Fruit fly (Drosophila melanogaster) whole organism, embryonic: ENCODE data around the gene drongo.

Source experiments
- Aef1 ChIP-seq: fragments of 200-800 bp; sonication (Bioruptor generic); IDR thresholded peaks from 3 replicates; pipeline ENCODE4 v1.3.6; 2022; ENCODE audit warnings: missing biosample characterization, missing genetic modification characterization
- Antp ChIP-seq: fragments of 200-800 bp; sonication (Bioruptor generic); optimal IDR thresholded peaks from 3 replicates; lab custom pipeline; 2016; ENCODE audit warnings: missing biosample characterization, missing genetic modification characterization
- Atf-2 ChIP-seq: fragments of 200-800 bp; sonication (Bioruptor generic); optimal IDR thresholded peaks from 2 replicates; lab custom pipeline; 2016; ENCODE audit warnings: missing biosample characterization, missing genetic modification characterization
- Atf6 ChIP-seq: fragments of 200-800 bp; sonication (Bioruptor generic); IDR thresholded peaks from 2 replicates; pipeline ENCODE4 v1.3.6; 2022; ENCODE audit warnings: missing biosample characterization, missing genetic modification characterization
- CG11247 ChIP-seq: fragments of 200-800 bp; sonication (Bioruptor generic); IDR thresholded peaks from 2 replicates; pipeline ENCODE4 v1.3.6; 2022; ENCODE audit warnings: missing biosample characterization, missing genetic modification characterization
- CG11398 ChIP-seq: fragments of 200-800 bp; sonication (Bioruptor generic); optimal IDR thresholded peaks from 2 replicates; lab custom pipeline; 2016; ENCODE audit warnings: missing biosample characterization, missing genetic modification characterization
- CG12659 ChIP-seq: fragments of 200-800 bp; sonication (Bioruptor generic); optimal IDR thresholded peaks from 3 replicates; lab custom pipeline; 2017; ENCODE audit warnings: mild to moderate bottlenecking, missing biosample characterization, missing genetic modification reagents, missing genetic modification characterization
- CG17568 ChIP-seq: fragments of 200-800 bp; sonication (Bioruptor generic); optimal IDR thresholded peaks from 2 replicates; lab custom pipeline; 2018; ENCODE audit warnings: missing biosample characterization, mild to moderate bottlenecking, missing genetic modification characterization, moderate library complexity
- CG17829 ChIP-seq: fragments of 200-800 bp; optimal IDR thresholded peaks from 2 replicates; lab custom pipeline; 2019; ENCODE audit warnings: missing biosample characterization, mild to moderate bottlenecking, missing genetic modification characterization, moderate library complexity
- CG18619 ChIP-seq: fragments of 200-800 bp; sonication (Bioruptor generic); optimal IDR thresholded peaks from 3 replicates; lab custom pipeline; 2017; ENCODE audit warnings: missing biosample characterization, mild to moderate bottlenecking, missing genetic modification characterization
- CG18764 ChIP-seq: fragments of 200-800 bp; sonication (Bioruptor generic); optimal IDR thresholded peaks from 3 replicates; lab custom pipeline; 2016; ENCODE audit warnings: missing biosample characterization, missing genetic modification characterization
- CG31441 ChIP-seq: fragments of 200-800 bp; sonication (Bioruptor generic); IDR thresholded peaks from 2 replicates; pipeline ENCODE4 v1.3.6; 2022; ENCODE audit warnings: missing biosample characterization, missing genetic modification characterization
- CG32532 ChIP-seq: fragments of 200-800 bp; sonication (Bioruptor generic); IDR thresholded peaks from 2 replicates; pipeline ENCODE4 v1.3.6; 2022; ENCODE audit warnings: missing biosample characterization, missing genetic modification characterization
- CG3726 ChIP-seq: fragments of 200-800 bp; sonication (Bioruptor generic); IDR thresholded peaks from 3 replicates; pipeline ENCODE4, ENCODE4 v1.3.6; 2022; ENCODE audit warnings: missing biosample characterization, missing genetic modification characterization
- CG4854 ChIP-seq: fragments of 200-800 bp; sonication (Bioruptor generic); optimal IDR thresholded peaks from 2 replicates; lab custom pipeline; 2016; ENCODE audit warnings: missing biosample characterization, missing genetic modification characterization, inconsistent platforms
- CG7839 ChIP-seq: fragments of 200-800 bp; sonication (Bioruptor generic); optimal IDR thresholded peaks from 3 replicates; lab custom pipeline; 2018; ENCODE audit warnings: missing biosample characterization, mild to moderate bottlenecking, missing genetic modification characterization, moderate library complexity
- CG8924 ChIP-seq: fragments of 200-800 bp; optimal IDR thresholded peaks from 3 replicates; lab custom pipeline; 2019; ENCODE audit warnings: missing biosample characterization, mild to moderate bottlenecking, missing genetic modification characterization, moderate library complexity
- CG9817 ChIP-seq: fragments of 200-800 bp; sonication (Bioruptor generic); optimal IDR thresholded peaks from 2 replicates; lab custom pipeline; 2018; ENCODE audit warnings: missing biosample characterization, mild to moderate bottlenecking, missing genetic modification characterization, moderate library complexity
- CG9876 ChIP-seq: fragments of 200-800 bp; sonication (Bioruptor generic); optimal IDR thresholded peaks from 2 replicates; lab custom pipeline; 2016; ENCODE audit warnings: missing biosample characterization, missing genetic modification characterization
- Chrac-16 ChIP-seq: fragments of 200-800 bp; sonication (Bioruptor generic); optimal IDR thresholded peaks from 3 replicates; lab custom pipeline; 2016; ENCODE audit warnings: missing biosample characterization, missing genetic modification characterization
- CoRest ChIP-seq: fragments of 200-800 bp; sonication (Bioruptor generic); optimal IDR thresholded peaks from 3 replicates; lab custom pipeline; 2018; ENCODE audit warnings: missing biosample characterization, mild to moderate bottlenecking, missing genetic modification characterization, moderate library complexity
- D19B ChIP-seq: fragments of 200-800 bp; sonication (Bioruptor generic); optimal IDR thresholded peaks from 2 replicates; lab custom pipeline; 2017; ENCODE audit warnings: missing biosample characterization, mild to moderate bottlenecking, missing genetic modification characterization
- Dref ChIP-seq: fragments of 200-800 bp; sonication (Bioruptor generic); IDR thresholded peaks from 2 replicates; pipeline ENCODE4 v1.3.6; 2022; ENCODE audit warnings: missing biosample characterization, missing genetic modification characterization
- Ets97D ChIP-seq: fragments of 200-800 bp; sonication (Bioruptor generic); optimal IDR thresholded peaks from 3 replicates; lab custom pipeline; 2016; ENCODE audit warnings: missing biosample characterization, missing genetic modification characterization
- GATAe ChIP-seq: fragments of 200-800 bp; sonication (Bioruptor generic); conservative IDR thresholded peaks from 2 replicates; pipeline ENCODE4 v1.3.6; 2022; ENCODE audit warnings: missing biosample characterization, missing genetic modification characterization
- HLH4C ChIP-seq: fragments of 200-800 bp; sonication (Bioruptor generic); IDR thresholded peaks from 3 replicates; pipeline ENCODE4 v1.3.6; 2022; ENCODE audit warnings: missing biosample characterization, missing genetic modification characterization; ENCODE audit not compliant: partially characterized antibody
- HmgD ChIP-seq: fragments of 200-800 bp; sonication (Bioruptor generic); optimal IDR thresholded peaks from 3 replicates; lab custom pipeline; 2016; ENCODE audit warnings: missing biosample characterization, missing genetic modification characterization
- Jarid2 ChIP-seq: fragments of 200-800 bp; sonication (Bioruptor generic); optimal IDR thresholded peaks from 3 replicates; lab custom pipeline; 2017; ENCODE audit warnings: mild to moderate bottlenecking, missing biosample characterization, missing genetic modification reagents, missing genetic modification characterization
- Nf-YC ChIP-seq: fragments of 200-800 bp; optimal IDR thresholded peaks from 3 replicates; lab custom pipeline; 2019; ENCODE audit warnings: missing biosample characterization, mild to moderate bottlenecking, missing genetic modification characterization, moderate library complexity
- Sin3A ChIP-seq: fragments of >200 bp; optimal IDR thresholded peaks from 2 replicates; lab custom pipeline; 2018
- ap ChIP-seq: fragments of 200-800 bp; sonication (Bioruptor generic); IDR thresholded peaks from 2 replicates; pipeline ENCODE4 v1.3.6; 2022; ENCODE audit warnings: missing biosample characterization, missing genetic modification characterization
- bbx ChIP-seq: fragments of 200-800 bp; sonication (Bioruptor generic); IDR thresholded peaks from 2 replicates; pipeline ENCODE4 v1.3.6; 2022; ENCODE audit warnings: missing biosample characterization, missing genetic modification characterization; ENCODE audit not compliant: partially characterized antibody
- bsh ChIP-seq, 2 experiments: fragments of 200-800 bp; sonication (Bioruptor generic); optimal IDR thresholded peaks; 2 replicates each; lab custom pipeline; 2017 to 2018; ENCODE audit warnings: mild to moderate bottlenecking in 2 of 2, missing biosample characterization in 2 of 2, missing genetic modification characterization in 2 of 2, moderate library complexity in 1 of 2
- caup ChIP-seq: fragments of 200-800 bp; sonication (Bioruptor generic); optimal IDR thresholded peaks from 3 replicates; lab custom pipeline; 2017; ENCODE audit warnings: missing biosample characterization, mild to moderate bottlenecking, missing genetic modification characterization, moderate library complexity; ENCODE audit not compliant: severe bottlenecking
- esg ChIP-seq: fragments of 200-800 bp; sonication (Bioruptor generic); conservative IDR thresholded peaks from 2 replicates; pipeline ENCODE4 v1.3.6; 2022; ENCODE audit warnings: missing biosample characterization, missing genetic modification characterization
- exex ChIP-seq: fragments of 200-800 bp; sonication (Bioruptor generic); optimal IDR thresholded peaks from 4 replicates; lab custom pipeline; 2018; ENCODE audit warnings: missing biosample characterization, mild to moderate bottlenecking, missing genetic modification characterization, moderate library complexity
- fru ChIP-seq: fragments of >200 bp; optimal IDR thresholded peaks from 2 replicates; lab custom pipeline; 2017
- gcm ChIP-seq: fragments of 200-800 bp; sonication (Bioruptor generic); optimal IDR thresholded peaks from 2 replicates; lab custom pipeline; 2019; ENCODE audit warnings: missing biosample characterization, mild to moderate bottlenecking, missing genetic modification characterization, moderate library complexity
- grau ChIP-seq: fragments of 200-800 bp; optimal IDR thresholded peaks from 3 replicates; lab custom pipeline; 2019; ENCODE audit warnings: missing biosample characterization, mild to moderate bottlenecking, missing genetic modification characterization, moderate library complexity
- inv ChIP-seq: fragments of 200-800 bp; sonication (Bioruptor generic); IDR thresholded peaks from 2 replicates; pipeline ENCODE4 v1.3.6; 2022; ENCODE audit warnings: missing biosample characterization, missing genetic modification characterization; ENCODE audit not compliant: partially characterized antibody
- lab ChIP-seq: fragments of 200-800 bp; sonication (Bioruptor generic); optimal IDR thresholded peaks from 3 replicates; lab custom pipeline; 2017; ENCODE audit warnings: missing biosample characterization, missing genetic modification characterization, mild to moderate bottlenecking, moderate library complexity, missing genetic modification reagents
- org-1 ChIP-seq: fragments of 200-800 bp; sonication (Bioruptor generic); optimal IDR thresholded peaks from 2 replicates; lab custom pipeline; 2017; ENCODE audit warnings: missing biosample characterization, missing genetic modification characterization
- phol ChIP-seq: fragments of 200-800 bp; sonication (Bioruptor generic); optimal IDR thresholded peaks from 3 replicates; lab custom pipeline; 2018; ENCODE audit warnings: missing biosample characterization, mild to moderate bottlenecking, missing genetic modification characterization, moderate library complexity
- pnt ChIP-seq: fragments of 200-800 bp; sonication (Bioruptor generic); optimal IDR thresholded peaks from 3 replicates; lab custom pipeline; 2016; ENCODE audit warnings: missing biosample characterization, missing genetic modification characterization
- scrt ChIP-seq: fragments of 200-800 bp; sonication (Bioruptor generic); optimal IDR thresholded peaks from 2 replicates; lab custom pipeline; 2018; ENCODE audit warnings: missing biosample characterization, mild to moderate bottlenecking, missing genetic modification characterization, moderate library complexity
- sens ChIP-seq: fragments of 200-800 bp; sonication (Bioruptor generic); peaks from one replicate; lab custom pipeline; 2016; ENCODE audit warnings: missing biosample characterization, missing genetic modification characterization
- shn ChIP-seq: fragments of 200-800 bp; sonication (Bioruptor generic); optimal IDR thresholded peaks from 3 replicates; lab custom pipeline; 2016; ENCODE audit warnings: missing biosample characterization, missing genetic modification characterization
- stwl ChIP-seq: fragments of 200-800 bp; sonication (Bioruptor generic); optimal IDR thresholded peaks from 3 replicates; lab custom pipeline; 2018; ENCODE audit warnings: missing biosample characterization, mild to moderate bottlenecking, missing genetic modification characterization, moderate library complexity
- tna ChIP-seq: fragments of 200-800 bp; sonication (Bioruptor generic); IDR thresholded peaks from 2 replicates; pipeline ENCODE4 v1.3.6; 2022; ENCODE audit warnings: missing biosample characterization, missing genetic modification characterization; ENCODE audit not compliant: partially characterized antibody
- unc-4 ChIP-seq: fragments of 200-800 bp; sonication (Bioruptor generic); IDR thresholded peaks from 2 replicates; pipeline ENCODE4 v1.3.6; 2022; ENCODE audit warnings: missing biosample characterization, missing genetic modification characterization; ENCODE audit not compliant: partially characterized antibody

The drongo gene

DNA sequence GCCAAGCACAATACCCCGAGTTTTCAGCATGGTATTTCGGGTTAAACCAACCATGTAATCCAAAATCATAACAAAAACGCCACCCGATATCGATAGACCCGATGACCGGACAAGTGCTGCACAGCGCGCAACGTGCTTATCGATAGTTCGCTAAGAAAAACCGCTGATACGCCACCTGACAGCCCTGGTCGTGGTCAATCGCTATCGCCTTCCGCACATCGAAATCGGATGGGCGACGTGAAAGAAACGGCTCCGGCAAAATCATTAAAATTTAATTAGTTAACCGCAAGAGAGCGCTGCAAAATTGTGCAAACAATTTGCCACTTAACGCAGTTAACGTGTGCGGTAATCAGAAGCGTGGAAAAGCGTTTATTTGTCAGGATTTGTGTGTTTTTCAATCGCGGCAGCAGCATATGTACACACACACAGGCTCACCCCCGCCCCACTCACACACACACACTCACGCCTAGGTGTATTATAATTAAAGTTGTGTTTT lies 25.1 kb downstream of the drongo start, which contains the start of the genes CG3862 and dock (continued):
- peak; percentile 39 for TF ChIP-seq gcm (GFP tag; lab: Kevin White, UChicago)
- TF ChIP-seq unc-4 (GFP tag; lab: Robert Waterston, UW): peak; percentile 95
- TF ChIP-seq CG11247 (GFP tag; lab: Robert Waterston, UW): peak; percentile 56; the same call in 1 of the 2 replicates
- no peak for TF ChIP-seq ap (GFP tag; lab: Robert Waterston, UW)
- peak; percentile 28 for TF ChIP-seq CG9817 (tag; lab: Kevin White, UChicago)
- TF ChIP-seq stwl: peak; percentile 75
- TF ChIP-seq phol (tag; lab: Kevin White, UChicago): peak; percentile 42
- TF ChIP-seq pnt (GFP tag; lab: Kevin White, UChicago): peak; percentile 39
- TF ChIP-seq CG9876 (GFP tag; lab: Kevin White, UChicago): peak; percentile 57
- peak; percentile 99 for TF ChIP-seq bbx (GFP tag; lab: Robert Waterston, UW)
- TF ChIP-seq CG32532 (GFP tag; lab: Robert Waterston, UW): peak; percentile 58
- TF ChIP-seq sens: peak; percentile 91
- TF ChIP-seq CG18619 (GFP tag; lab: Kevin White, UChicago): peak; percentile 42
- TF ChIP-seq caup (GFP tag; lab: Kevin White, UChicago): peak; percentile 65
- no peak for TF ChIP-seq D19B
- peak; percentile 57 for TF ChIP-seq Nf-YC
- no peak for TF ChIP-seq CG3726 (GFP tag; lab: Robert Waterston, UW)
- TF ChIP-seq lab (GFP tag; lab: Kevin White, UChicago): peak; percentile 81
- TF ChIP-seq GATAe (GFP tag; lab: Robert Waterston, UW): no peak
- peak; percentile 99 for TF ChIP-seq tna
- peak; percentile 36 for TF ChIP-seq grau
- peak; percentile 83 for TF ChIP-seq HmgD (GFP tag; lab: Kevin White, UChicago)
- 0 out of 2 replicates have a peak, but pooled peaks have one; percentile 25 for TF ChIP-seq Atf6 (GFP tag; lab: Robert Waterston, UW)
- TF ChIP-seq CG31441: peak; percentile 29; the same call in 1 of the 2 replicates
- peak; percentile 40 for TF ChIP-seq CG4854 (GFP tag; lab: Kevin White, UChicago)
- peak; percentile 33 for TF ChIP-seq CG18764 (GFP tag; lab: Kevin White, UChicago)
- peak; percentile 100 for TF ChIP-seq Dref
- no peak for TF ChIP-seq fru (lab: Kevin White, UChicago)
- peak; percentile 66 for TF ChIP-seq Antp
- TF ChIP-seq CG11398 (GFP tag; lab: Kevin White, UChicago): peak; percentile 51
- no peak for TF ChIP-seq esg (GFP tag; lab: Robert Waterston, UW)
- peak; percentile 99 for TF ChIP-seq HLH4C (GFP tag; lab: Robert Waterston, UW)
- no peak for TF ChIP-seq CG17568 (GFP tag; lab: Kevin White, UChicago)
- TF ChIP-seq shn (GFP tag; lab: Kevin White, UChicago): peak; percentile 19
- TF ChIP-seq CG12659 (GFP tag; lab: Kevin White, UChicago): peak; percentile 88
- peak; percentile 64 for TF ChIP-seq CG8924
- TF ChIP-seq Ets97D: peak; percentile 85
- TF ChIP-seq inv (GFP tag; lab: Robert Waterston, UW): peak; percentile 88
- TF ChIP-seq CoRest: peak; percentile 32
- peak; percentile 67 for TF ChIP-seq exex
- peak; percentile 0 for TF ChIP-seq org-1 (GFP tag; lab: Kevin White, UChicago)
- peak; percentile 7 to 46 for TF ChIP-seq bsh (GFP tag; optimal IDR thresholded peaks at IDR 0.05; lab: Kevin White, UChicago)
- peak; percentile 38 for TF ChIP-seq CG7839
- TF ChIP-seq Chrac-16 (GFP tag; lab: Kevin White, UChicago): peak; percentile 11
- peak; percentile 10 for TF ChIP-seq Atf-2 (GFP tag; lab: Kevin White, UChicago)
- peak; percentile 20 for TF ChIP-seq scrt (GFP tag; lab: Kevin White, UChicago)
- peak; percentile 50 for TF ChIP-seq CG17829 (tag; lab: Kevin White, UChicago)
- peak; percentile 33; the same call in 2 of the 3 replicates for TF ChIP-seq Aef1 (GFP tag; lab: Robert Waterston, UW)
- peak; percentile 89 for TF ChIP-seq Jarid2 (GFP tag; lab: Kevin White, UChicago)
- peak; percentile 77 for TF ChIP-seq Sin3A
